Worm (Caenorhabditis elegans) whole organism, L4 larva: ENCODE data around the gene F43C11.1.

Experiments used
- aha-1 ChIP-seq: fragments of 150-350 bp; peaks from one replicate; lab custom pipeline; 2014; ENCODE audit warnings: missing biosample characterization, missing genetic modification characterization
- ceh-82 ChIP-seq: sonication (generic microtip); optimal IDR thresholded peaks from 2 replicates; lab custom pipeline; 2017; ENCODE audit warnings: missing biosample characterization, missing genetic modification characterization
- daf-19 ChIP-seq: fragments of 200-800 bp; sonication (Bioruptor generic); conservative IDR thresholded peaks from 2 replicates; pipeline ENCODE4 v1.3.6; 2022; ENCODE audit warnings: missing genetic modification characterization, missing compliant biosample characterization
- nhr-237 ChIP-seq: sonication (generic microtip); optimal IDR thresholded peaks from 2 replicates; lab custom pipeline; 2017; ENCODE audit warnings: missing biosample characterization, missing genetic modification characterization
- nhr-25 ChIP-seq: sonication (generic microtip); optimal IDR thresholded peaks from 2 replicates; lab custom pipeline; 2017; ENCODE audit warnings: missing genetic modification characterization, mild to moderate bottlenecking, missing compliant biosample characterization, antibody characterized with exemption, moderate library complexity, borderline replicate concordance; ENCODE audit not compliant: insufficient read depth
- nhr-28 ChIP-seq: fragments of 150-350 bp; optimal IDR thresholded peaks from 2 replicates; lab custom pipeline; 2014; ENCODE audit warnings: missing biosample characterization, missing genetic modification characterization
- nhr-77 ChIP-seq: fragments of 150-350 bp; optimal IDR thresholded peaks from 2 replicates; lab custom pipeline; 2014; ENCODE audit warnings: missing biosample characterization, missing genetic modification characterization
- unc-39 ChIP-seq: sonication (generic microtip); optimal IDR thresholded peaks from 2 replicates; lab custom pipeline; 2017; ENCODE audit warnings: missing biosample characterization, missing genetic modification characterization

DNA sequence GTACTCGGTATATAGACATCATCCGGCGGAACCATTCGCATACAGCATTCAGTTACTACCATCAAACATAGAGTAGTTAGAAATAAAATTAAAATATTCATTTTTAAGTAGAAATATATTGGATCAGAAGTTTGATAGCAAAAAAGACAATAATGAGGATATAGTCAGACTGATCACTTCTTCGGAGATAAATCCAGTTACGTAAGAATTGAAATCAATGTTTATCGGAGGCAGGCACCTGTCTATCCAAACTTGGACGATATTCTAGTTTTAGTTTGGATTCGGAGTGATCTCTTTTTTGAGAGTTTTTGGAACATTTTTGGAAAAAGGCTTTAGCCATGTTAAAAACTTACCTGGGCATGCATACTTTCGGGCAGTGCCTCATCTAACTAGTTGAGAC lies 26.4 kb downstream of the F43C11.1 start, which contains the start of gene F16G10.8:
- TF ChIP-seq nhr-77 (tag; lab: Kevin White, UChicago): no peak
- no peak for TF ChIP-seq nhr-28 (tag; lab: Kevin White, UChicago)
- TF ChIP-seq aha-1 (tag; lab: Kevin White, UChicago): no peak
- no peak for TF ChIP-seq nhr-25 (tag; lab: Kevin White, UChicago)
- TF ChIP-seq daf-19 (GFP tag; lab: Robert Waterston, UW): no peak
- TF ChIP-seq nhr-237 (tag; lab: Kevin White, UChicago): no peak
- no peak for TF ChIP-seq ceh-82 (tag; lab: Kevin White, UChicago)
- no peak for TF ChIP-seq unc-39
